Worm (Caenorhabditis elegans) whole organism, late embryonic: Measurements from ENCODE around the gene F32F2.4.

ENCODE experiments used
- ahr-1 ChIP-seq: sonication (generic microtip); optimal IDR thresholded peaks from 2 replicates; lab custom pipeline; 2016; ENCODE audit warnings: missing genetic modification characterization, missing compliant biosample characterization
- ceh-19 ChIP-seq: fragments of 200-800 bp; sonication (Bioruptor generic); optimal IDR thresholded peaks from 2 replicates; lab custom pipeline; 2018; ENCODE audit warnings: mild to moderate bottlenecking, missing genetic modification characterization, missing compliant biosample characterization
- ceh-9 ChIP-seq: sonication (generic microtip); optimal IDR thresholded peaks from 2 replicates; lab custom pipeline; 2016; ENCODE audit warnings: mild to moderate bottlenecking, missing genetic modification characterization, inconsistent platforms, missing compliant biosample characterization
- dmd-4 ChIP-seq: sonication (generic microtip); optimal IDR thresholded peaks from 2 replicates; lab custom pipeline; 2016; ENCODE audit warnings: borderline replicate concordance, missing genetic modification characterization, missing compliant biosample characterization
- elt-4 ChIP-seq: sonication (generic microtip); optimal IDR thresholded peaks from 2 replicates; lab custom pipeline; 2016; ENCODE audit warnings: missing genetic modification characterization, missing compliant biosample characterization
- fkh-10 ChIP-seq: fragments of 150-350 bp; optimal IDR thresholded peaks from 2 replicates; lab custom pipeline; 2014; ENCODE audit warnings: missing biosample characterization, missing genetic modification reagents, missing genetic modification characterization
- nfya-1 ChIP-seq: sonication (generic microtip); optimal IDR thresholded peaks from 2 replicates; lab custom pipeline; 2017; ENCODE audit warnings: missing genetic modification characterization, mild to moderate bottlenecking, missing compliant biosample characterization, antibody characterized with exemption, moderate library complexity
- rnt-1 ChIP-seq: sonication (generic microtip); optimal IDR thresholded peaks from 2 replicates; lab custom pipeline; 2016; ENCODE audit warnings: missing genetic modification characterization, missing compliant biosample characterization
- sox-4 ChIP-seq: sonication (generic microtip); optimal IDR thresholded peaks from 2 replicates; lab custom pipeline; 2017; ENCODE audit warnings: mild to moderate bottlenecking, missing genetic modification characterization, inconsistent platforms, missing compliant biosample characterization
- tbx-2 ChIP-seq: sonication (generic microtip); optimal IDR thresholded peaks from 2 replicates; lab custom pipeline; 2016; ENCODE audit warnings: missing genetic modification characterization, missing compliant biosample characterization

- TF ChIP-seq fkh-10 (GFP tag; lab: Kevin White, UChicago), result no peak
- no peak for TF ChIP-seq sox-4 (tag; lab: Kevin White, UChicago)
- no peak for TF ChIP-seq rnt-1 (tag; lab: Kevin White, UChicago)
- TF ChIP-seq elt-4, result no peak
- TF ChIP-seq ceh-9, result no peak
- TF ChIP-seq ahr-1, result no peak
- TF ChIP-seq nfya-1 (tag; lab: Kevin White, UChicago), result no peak
- no peak for TF ChIP-seq ceh-19 (GFP tag; lab: Kevin White, UChicago)
- TF ChIP-seq dmd-4 (tag; lab: Kevin White, UChicago), result no peak
- no peak for TF ChIP-seq tbx-2 (tag; lab: Kevin White, UChicago)
These were observed 4.3 kb downstream of the F32F2.4 start for ce11 chrV:13280382-13280781.
